Worm (Caenorhabditis elegans) whole organism, L4/young adult: ENCODE results near the gene ssu-2.

Source experiments
- W03F9.2 ChIP-seq: fragments of 150-350 bp; optimal IDR thresholded peaks from 2 replicates; lab custom pipeline; 2014; ENCODE audit warnings: missing biosample characterization, missing genetic modification characterization
- dao-5 ChIP-seq: sonication (generic microtip); optimal IDR thresholded peaks from 2 replicates; lab custom pipeline; 2016; ENCODE audit warnings: missing genotype, missing genetic modification characterization, moderate library complexity, missing compliant biosample characterization
- him-1 ChIP-seq: sonication (generic microtip); optimal IDR thresholded peaks from 2 replicates; lab custom pipeline; 2016; ENCODE audit warnings: missing genotype, missing genetic modification reagents, missing genetic modification characterization, missing compliant biosample characterization

Gene ssu-2

DNA sequence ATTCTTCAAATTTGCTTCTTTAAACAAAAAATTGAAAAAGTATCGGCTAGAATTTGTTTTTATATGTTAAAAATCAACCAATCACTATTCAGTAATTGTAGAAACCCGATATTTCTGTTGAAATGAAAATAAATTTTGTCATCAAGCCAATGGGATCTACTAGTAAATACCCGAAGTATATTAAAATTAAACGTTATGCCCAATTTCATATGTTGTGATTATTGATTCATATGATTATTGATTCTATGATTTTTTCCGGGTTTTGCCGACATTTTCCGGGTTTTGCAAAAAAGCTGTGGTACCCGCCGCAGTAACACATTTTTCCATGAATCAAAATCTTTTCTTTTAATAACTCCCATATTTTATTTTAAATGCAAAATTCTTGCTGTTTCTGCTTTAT is 34.5 kb downstream of the ssu-2 start:
- no peak for TF ChIP-seq dao-5 (tag; lab: Kevin White, UChicago)
- TF ChIP-seq him-1: no peak
- no peak for TF ChIP-seq W03F9.2 (tag; lab: Kevin White, UChicago)

DNA sequence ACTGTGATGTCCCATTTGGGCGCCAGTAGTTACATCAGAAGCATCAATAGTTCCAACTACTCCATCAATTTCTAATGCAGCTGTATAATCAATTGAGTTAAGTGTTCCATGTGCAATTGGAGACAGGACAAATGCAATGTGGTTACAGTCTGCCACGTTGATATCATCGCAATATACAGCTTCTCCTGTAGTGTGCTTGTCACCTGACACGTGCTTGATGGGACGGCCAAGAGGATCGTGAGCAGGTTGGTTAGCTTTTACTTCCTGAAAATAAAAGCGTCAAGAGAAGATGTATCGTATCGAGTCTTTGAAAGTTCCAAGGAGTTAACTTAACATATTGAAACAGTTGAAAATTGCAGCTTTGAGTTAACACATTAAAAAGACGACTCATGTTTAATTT is 47.5 kb downstream of the ssu-2 start:
- TF ChIP-seq him-1: no peak

DNA sequence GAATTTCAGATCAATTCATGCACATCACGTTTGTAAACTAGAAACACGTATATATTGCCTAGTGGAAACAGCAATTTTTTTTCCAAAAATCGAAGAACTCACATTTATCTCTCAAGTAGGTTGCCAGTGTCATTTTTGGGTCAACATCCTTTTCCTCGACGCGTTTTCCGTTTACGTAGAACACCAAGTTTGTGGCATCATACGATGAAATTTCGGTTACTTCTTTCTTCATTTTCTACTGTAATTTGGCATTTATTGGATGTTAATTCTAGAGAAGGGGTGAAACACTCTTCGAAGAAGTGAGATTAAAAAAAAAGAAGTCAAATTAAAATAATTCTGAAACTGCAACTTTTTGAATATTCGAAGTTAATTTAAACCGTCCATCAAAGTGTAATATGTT is 51.6 kb downstream of the ssu-2 start, which contains the start of gene xdh-1:
Gene xdh-1, minus strand, starts transcription at position 240 of the 400 bp plus-strand sequence.
- TF ChIP-seq him-1 (no peak), dao-5 (tag; lab: Kevin White, UChicago) (no peak), W03F9.2 (tag; lab: Kevin White, UChicago) (no peak)

DNA sequence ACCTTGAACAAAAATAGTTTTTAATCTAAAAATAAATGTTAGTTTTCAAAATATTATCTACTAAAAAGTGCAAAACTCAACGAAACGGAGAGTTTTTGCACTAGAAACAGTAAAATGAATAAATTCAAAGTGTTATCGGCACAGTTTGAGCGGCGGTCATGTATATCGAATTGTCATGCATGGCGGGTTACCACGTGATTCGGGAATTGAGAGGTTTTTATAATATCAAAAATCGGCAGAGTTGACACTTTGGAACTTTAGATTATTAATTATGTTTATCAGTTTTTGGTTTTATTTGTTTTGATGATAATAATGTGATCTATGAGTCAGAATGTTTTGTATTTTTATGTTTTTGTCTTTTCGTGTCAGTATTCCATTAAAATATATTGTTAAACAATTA is 52.3 kb downstream of the ssu-2 start:
- TF ChIP-seq W03F9.2 (tag; lab: Kevin White, UChicago): no peak

DNA sequence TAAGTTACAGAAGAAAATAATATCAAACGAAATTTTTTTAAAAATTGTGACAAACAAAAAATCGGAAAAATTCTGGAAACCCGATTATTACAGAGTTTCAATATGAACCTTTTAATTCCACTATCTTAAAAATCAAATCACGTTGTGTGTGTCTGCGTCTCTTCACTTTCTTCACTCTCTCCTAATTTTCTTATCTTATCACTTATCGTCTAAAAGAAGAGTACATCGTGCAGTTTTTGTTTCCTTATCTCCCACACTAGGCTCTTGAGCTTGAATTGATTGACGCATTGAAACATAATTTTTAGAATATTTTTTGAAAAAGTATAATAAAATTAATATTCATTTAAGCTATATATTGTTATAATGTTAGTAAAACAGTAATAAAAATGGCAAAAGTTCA is 53.2 kb downstream of the ssu-2 start:
- TF ChIP-seq W03F9.2 (tag; lab: Kevin White, UChicago) (no peak), him-1 (no peak), dao-5 (tag; lab: Kevin White, UChicago) (no peak)

DNA sequence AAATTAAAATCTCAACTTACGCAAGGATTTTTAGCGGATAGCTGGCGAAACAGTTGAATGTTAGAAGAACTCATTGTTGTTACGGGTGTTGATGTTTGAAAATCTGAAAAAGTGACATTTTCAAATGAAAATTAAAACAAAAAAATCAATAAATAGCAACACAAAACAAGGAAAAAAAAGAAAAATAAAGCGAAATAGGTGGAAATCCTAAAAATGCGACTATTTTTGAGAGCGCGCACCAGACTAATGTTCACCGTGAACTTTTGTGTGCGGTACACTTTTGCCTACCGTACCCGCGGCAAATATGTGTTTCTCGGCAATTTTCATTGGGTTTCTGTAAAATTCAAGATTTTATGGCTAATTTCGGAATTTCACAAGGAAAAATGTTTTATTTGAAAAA is 56.1 kb downstream of the ssu-2 start, which contains the start of gene F55B11.6:
Gene F55B11.6, minus strand, starts transcription at position 101 of the 400 bp plus-strand sequence.
- no peak for TF ChIP-seq W03F9.2 (tag; lab: Kevin White, UChicago)
- no peak for TF ChIP-seq him-1
- TF ChIP-seq dao-5 (tag; lab: Kevin White, UChicago): no peak
